Worm (Caenorhabditis elegans): ENCODE results near the gene srh-145.

The srh-145 gene

DNA sequence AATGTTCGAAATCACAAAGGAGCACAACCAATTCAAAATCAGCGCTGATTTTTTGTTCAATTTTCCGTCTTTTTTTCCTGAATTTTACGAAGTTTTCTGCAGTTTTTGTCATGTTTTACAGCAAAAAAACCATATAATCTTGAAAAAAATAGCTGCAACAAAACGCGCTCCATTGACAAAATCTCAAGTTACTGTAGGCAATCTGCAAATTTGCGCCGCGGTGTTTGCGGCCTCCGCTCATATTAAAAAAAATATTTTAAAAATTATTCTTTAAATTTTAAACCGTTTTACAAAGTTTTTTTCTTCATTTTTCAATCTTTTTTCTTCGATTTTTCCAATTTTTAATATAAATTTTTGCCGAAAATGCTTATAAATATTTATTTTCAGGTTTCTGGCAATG is 5.1 kb upstream of the srh-145 start:
- no peak for TF ChIP-seq snpc-4 (tag; optimal IDR thresholded peaks at IDR 0.05)
- no peak for TF ChIP-seq ceh-83 (GFP tag; optimal IDR thresholded peaks at IDR 0.05)
- no peak for TF ChIP-seq nhr-12 (tag; optimal IDR thresholded peaks at IDR 0.05)
- no peak for TF ChIP-seq elt-1 (tag; optimal IDR thresholded peaks at IDR 0.05; ENCODE audit: borderline replicate concordance, insufficient read depth)
- TF ChIP-seq nhr-237 (tag; optimal IDR thresholded peaks at IDR 0.05) = no peak
- no peak for TF ChIP-seq elt-3 (tag; optimal IDR thresholded peaks at IDR 0.05)
- TF ChIP-seq mep-1 (tag; optimal IDR thresholded peaks at IDR 0.05) = no peak
- TF ChIP-seq unc-39 (tag; optimal IDR thresholded peaks at IDR 0.05) = no peak
- TF ChIP-seq sptf-1 (tag; optimal IDR thresholded peaks at IDR 0.05) = no peak
- no peak for TF ChIP-seq unc-62 (GFP tag; optimal IDR thresholded peaks at IDR 0.05)
- no peak for TF ChIP-seq unc-120 (tag; optimal IDR thresholded peaks at IDR 0.05; ENCODE audit: poor library complexity, severe bottlenecking)
- no peak for TF ChIP-seq hlh-1 (tag; optimal IDR thresholded peaks at IDR 0.05)

DNA sequence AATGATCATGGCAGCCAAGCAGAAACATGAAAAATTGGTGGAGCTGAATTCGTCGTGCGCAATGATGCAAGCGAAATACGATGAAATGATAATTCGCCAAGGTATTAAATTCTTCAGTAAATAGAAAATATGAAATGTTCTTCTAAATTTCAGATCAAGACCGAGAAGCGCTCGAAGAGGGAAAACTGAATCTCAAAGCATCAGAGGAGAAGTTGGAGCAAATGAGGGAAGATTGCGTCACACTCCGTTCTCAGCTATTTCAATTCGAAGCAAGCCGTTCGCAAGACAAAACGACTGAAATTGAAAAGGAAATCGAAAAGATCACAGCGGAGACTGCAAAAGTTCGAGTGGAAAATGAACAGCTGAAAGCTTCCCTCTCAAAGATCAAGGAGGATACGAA is 4.2 kb upstream of the srh-145 start:
- TF ChIP-seq zip-8 (tag; optimal IDR thresholded peaks at IDR 0.05) (peak; percentile 57), nhr-12 (tag; optimal IDR thresholded peaks at IDR 0.05) (no peak)

DNA sequence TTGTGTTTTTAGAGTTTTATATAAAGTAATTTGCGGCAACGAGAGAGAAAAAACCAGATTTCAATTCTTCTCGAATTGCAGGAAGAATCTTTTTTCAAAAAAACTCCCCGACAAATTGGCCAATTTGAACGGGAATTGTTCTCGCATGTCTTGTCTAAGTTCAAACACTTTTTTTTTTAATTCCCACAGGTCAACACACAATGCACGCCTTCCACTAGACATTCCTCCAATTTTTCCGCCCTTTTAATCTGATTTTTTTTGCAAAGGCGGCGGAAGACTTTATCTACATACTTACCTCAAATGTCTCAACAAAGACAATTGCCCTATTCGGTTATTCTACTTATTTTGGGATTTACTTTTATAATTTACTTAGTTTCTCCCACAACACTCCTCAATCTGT is 2.9 kb upstream of the srh-145 start, which contains the start of gene F26D2.3:
Gene F26D2.3, plus strand, starts transcription at position 301 of the 400 bp plus-strand sequence.
- TF ChIP-seq ztf-11 (tag; optimal IDR thresholded peaks at IDR 0.05) (no peak), elt-3 (tag; optimal IDR thresholded peaks at IDR 0.05) (no peak), elt-1 (tag; optimal IDR thresholded peaks at IDR 0.05; ENCODE audit: borderline replicate concordance, insufficient read depth) (no peak), M03D4.4 (tag; optimal IDR thresholded peaks at IDR 0.05) (no peak)

DNA sequence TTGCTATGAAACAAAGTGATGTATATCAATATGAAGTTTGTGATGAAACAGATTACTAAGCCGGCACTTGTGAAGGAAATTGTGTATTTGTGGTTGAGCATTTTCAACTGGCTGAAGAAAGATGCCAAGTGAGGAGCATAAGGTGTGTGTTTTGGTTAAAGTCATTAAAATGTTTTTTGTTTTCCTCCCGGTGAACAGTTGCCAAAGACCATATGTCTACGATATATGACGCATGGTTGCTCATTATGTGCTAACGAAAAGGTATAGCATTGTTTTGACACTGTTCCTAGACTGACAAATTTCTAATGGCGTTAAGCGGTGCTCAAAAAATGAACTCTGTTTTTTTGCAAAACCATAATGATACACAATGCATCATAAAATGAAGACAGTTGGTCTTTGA is 6.5 kb downstream of the srh-145 start, which contains the start of gene str-55:
Gene str-55, minus strand, starts transcription at position 101 of the 400 bp plus-strand sequence.
- TF ChIP-seq ham-2 (GFP tag; optimal IDR thresholded peaks at IDR 0.05) (no peak), zip-8 (tag; optimal IDR thresholded peaks at IDR 0.05) (no peak), nhr-12 (tag; optimal IDR thresholded peaks at IDR 0.05) (no peak), ces-1 (GFP tag; optimal IDR thresholded peaks at IDR 0.05) (no peak), ceh-83 (GFP tag; optimal IDR thresholded peaks at IDR 0.05) (no peak), mep-1 (tag; optimal IDR thresholded peaks at IDR 0.05) (no peak), drap-1 (GFP tag; optimal IDR thresholded peaks at IDR 0.05) (no peak), snpc-4 (tag; optimal IDR thresholded peaks at IDR 0.05) (no peak), pha-4 (tag; optimal IDR thresholded peaks at IDR 0.05) (no peak), mls-2 (tag; optimal IDR thresholded peaks at IDR 0.05) (no peak)

DNA sequence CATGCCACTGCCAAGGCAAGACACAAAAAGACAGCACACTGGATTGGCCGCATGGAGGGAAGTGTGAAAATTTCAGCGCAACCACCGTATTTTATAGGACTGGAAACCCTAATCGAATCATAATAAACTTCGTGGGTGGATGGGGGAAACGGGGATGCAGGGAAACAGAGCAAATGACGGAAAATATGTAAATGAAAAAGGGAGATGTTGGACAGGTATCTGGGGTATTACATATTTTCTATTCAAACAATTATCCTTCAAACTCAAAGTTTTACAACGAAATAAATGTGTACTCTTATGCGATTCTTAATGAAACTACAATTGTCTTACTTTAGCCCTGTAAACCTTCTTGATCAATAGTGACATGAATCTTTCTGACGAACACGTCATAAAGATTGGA is 9.3 kb downstream of the srh-145 start, which contains the start of gene F26D2.16:
Gene F26D2.16, minus strand, starts transcription at position 101 of the 400 bp plus-strand sequence.
- TF ChIP-seq hlh-1 (tag; optimal IDR thresholded peaks at IDR 0.05) = no peak
- TF ChIP-seq elt-3 (tag; optimal IDR thresholded peaks at IDR 0.05) = no peak
- TF ChIP-seq snpc-4 (tag; optimal IDR thresholded peaks at IDR 0.05) = no peak
- TF ChIP-seq ham-2 (GFP tag; optimal IDR thresholded peaks at IDR 0.05) = no peak
- no peak for TF ChIP-seq nhr-28 (tag; optimal IDR thresholded peaks at IDR 0.05)

DNA sequence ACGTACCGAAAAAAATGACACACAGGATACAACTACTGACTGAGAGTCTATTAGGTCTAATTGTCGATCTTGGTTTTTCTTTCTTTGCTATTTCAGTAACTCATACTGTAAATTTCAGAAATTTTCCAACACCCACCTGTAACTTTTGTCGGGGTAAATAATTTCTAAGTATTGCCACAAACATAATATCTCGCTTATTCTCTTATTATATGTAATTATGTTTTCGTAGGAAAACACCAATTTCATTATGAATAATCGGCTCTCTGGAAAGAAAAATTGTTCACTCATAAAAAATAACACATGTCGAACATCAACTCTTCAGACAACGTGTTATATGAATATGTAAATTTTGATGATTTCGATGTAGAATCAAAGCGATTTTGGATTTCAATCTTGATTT is 10.2 kb downstream of the srh-145 start, which contains the start of gene srw-48:
Gene srw-48, plus strand, starts transcription at position 301 of the 400 bp plus-strand sequence.
- TF ChIP-seq zip-8 (tag; optimal IDR thresholded peaks at IDR 0.05) (no peak), unc-62 (GFP tag; optimal IDR thresholded peaks at IDR 0.05) (no peak), nhr-237 (tag; optimal IDR thresholded peaks at IDR 0.05) (no peak), ham-2 (GFP tag; optimal IDR thresholded peaks at IDR 0.05) (no peak), lin-13 (tag; optimal IDR thresholded peaks at IDR 0.05) (no peak), snpc-4 (tag; optimal IDR thresholded peaks at IDR 0.05) (no peak), lin-32 (GFP tag; optimal IDR thresholded peaks at IDR 0.05) (no peak), ceh-43 (GFP tag; optimal IDR thresholded peaks at IDR 0.05) (no peak), M03D4.4 (tag; optimal IDR thresholded peaks at IDR 0.05) (no peak)

DNA sequence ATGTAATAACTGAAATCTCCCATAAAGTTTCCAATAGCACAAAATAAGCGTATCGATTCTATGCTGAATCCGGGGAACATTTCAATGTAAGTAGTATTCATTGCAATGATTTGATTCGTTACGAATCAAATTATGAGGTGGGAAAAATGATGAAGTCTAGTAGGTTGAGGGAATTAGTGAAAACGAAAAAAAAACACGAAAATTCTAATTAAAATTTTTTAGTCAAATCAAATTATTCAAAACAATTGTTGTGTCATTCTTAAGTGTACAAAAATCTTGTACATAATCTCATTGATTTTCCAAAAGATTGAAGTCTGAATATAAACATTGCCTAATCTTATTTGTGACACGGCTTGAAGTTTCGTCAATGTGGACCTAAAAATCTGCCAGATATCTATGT is 13.9 kb downstream of the srh-145 start, which contains the start of gene srw-29:
Gene srw-29, minus strand, starts transcription at position 101 of the 400 bp plus-strand sequence.
- TF ChIP-seq drap-1 (GFP tag; optimal IDR thresholded peaks at IDR 0.05) (no peak), flh-1 (GFP tag; optimal IDR thresholded peaks at IDR 0.05) (no peak), mep-1 (tag; optimal IDR thresholded peaks at IDR 0.05) (no peak), nhr-2 (tag; optimal IDR thresholded peaks at IDR 0.05) (no peak), ztf-11 (tag; optimal IDR thresholded peaks at IDR 0.05) (no peak), ceh-83 (GFP tag; optimal IDR thresholded peaks at IDR 0.05) (no peak), nhr-12 (tag; optimal IDR thresholded peaks at IDR 0.05) (no peak), ceh-39 (tag; optimal IDR thresholded peaks at IDR 0.05) (no peak), lin-32 (GFP tag; optimal IDR thresholded peaks at IDR 0.05) (no peak), nhr-237 (tag; optimal IDR thresholded peaks at IDR 0.05) (no peak), cnd-1 (tag; optimal IDR thresholded peaks at IDR 0.05) (no peak), mls-2 (tag; optimal IDR thresholded peaks at IDR 0.05) (no peak), hlh-1 (tag; optimal IDR thresholded peaks at IDR 0.05) (no peak), lsy-2 (tag; optimal IDR thresholded peaks at IDR 0.05) (no peak), snpc-4 (tag; optimal IDR thresholded peaks at IDR 0.05) (no peak), blmp-1 (tag; optimal IDR thresholded peaks at IDR 0.05) (no peak), elt-1 (tag; optimal IDR thresholded peaks at IDR 0.05; ENCODE audit: borderline replicate concordance, insufficient read depth) (no peak), nhr-76 (tag; optimal IDR thresholded peaks at IDR 0.05) (no peak)

All from whole organism, mixed stage, embryonic.